Fruit fly (Drosophila melanogaster): ENCODE data around the gene shtd.

dm6 chrX:15497440-15498271 is 35.4 kb upstream of the shtd start:
- TF ChIP-seq ttk (optimal IDR thresholded peaks at IDR 0.05) (no peak), insv (optimal IDR thresholded peaks at IDR 0.05) (no peak), Sin3A (optimal IDR thresholded peaks at IDR 0.05) (no peak), psq (optimal IDR thresholded peaks at IDR 0.05) (no peak)

All from Kc167 (cell line).